Worm (Caenorhabditis elegans): ENCODE data around the gene msp-76.
A peak's percentile ranks its signal among the peaks of the same experiment; 100 is the strongest.

The msp-76 gene

ce11 chrIV:9683433-9683832 lies 5.4 kb upstream of the msp-76 start, which contains the start of the genes htas-1 and ZK1251.3:
Gene htas-1, minus strand, starts transcription at chrIV:9683533.
Gene ZK1251.3, plus strand, starts transcription at chrIV:9683658.
- TF ChIP-seq tbx-2 (tag; optimal IDR thresholded peaks at IDR 0.05) (no peak), pqm-1 (tag; optimal IDR thresholded peaks at IDR 0.05) (no peak), daf-12 (tag; optimal IDR thresholded peaks at IDR 0.05) (no peak), ceh-82 (tag; optimal IDR thresholded peaks at IDR 0.05) (no peak), unc-39 (tag; optimal IDR thresholded peaks at IDR 0.05) (no peak), nhr-12 (tag; optimal IDR thresholded peaks at IDR 0.05) (no peak), elt-3 (tag; optimal IDR thresholded peaks at IDR 0.05) (no peak), ceh-9 (tag; optimal IDR thresholded peaks at IDR 0.05) (no peak), eor-1 (tag; optimal IDR thresholded peaks at IDR 0.05) (no peak), ceh-28 (tag; optimal IDR thresholded peaks at IDR 0.05) (no peak), ceh-16 (tag; optimal IDR thresholded peaks at IDR 0.05) (no peak), mml-1 (tag; optimal IDR thresholded peaks at IDR 0.05) (no peak), nhr-23 (tag; optimal IDR thresholded peaks at IDR 0.05) (no peak)

ce11 chrIV:9690644-9691043 lies 1.8 kb downstream of the msp-76 start, which contains the start of gene sdz-36:
Gene sdz-36, plus strand, starts transcription at chrIV:9690944.
- TF ChIP-seq ztf-4 (tag; optimal IDR thresholded peaks at IDR 0.05) (no peak), ceh-16 (tag; optimal IDR thresholded peaks at IDR 0.05) (no peak), egl-27 (tag; optimal IDR thresholded peaks at IDR 0.05) (no peak), skn-1 (tag; optimal IDR thresholded peaks at IDR 0.05) (no peak), R02D3.7 (tag; optimal IDR thresholded peaks at IDR 0.05) (no peak), unc-39 (tag; optimal IDR thresholded peaks at IDR 0.05) (no peak), ceh-9 (tag; optimal IDR thresholded peaks at IDR 0.05) (no peak), pha-4 (tag; optimal IDR thresholded peaks at IDR 0.05) (no peak), jun-1 (tag; optimal IDR thresholded peaks at IDR 0.05) (no peak), nhr-12 (tag; optimal IDR thresholded peaks at IDR 0.05) (no peak), nhr-237 (tag; optimal IDR thresholded peaks at IDR 0.05) (no peak)

ce11 chrIV:9692874-9693273 lies 4.1 kb downstream of the msp-76 start, which contains the start of gene twk-9:
Gene twk-9, plus strand, starts transcription at chrIV:9693174.
- no peak for TF ChIP-seq fos-1 (tag; optimal IDR thresholded peaks at IDR 0.05)
- no peak for TF ChIP-seq ceh-9 (tag; optimal IDR thresholded peaks at IDR 0.05)
- TF ChIP-seq nhr-77 (tag; optimal IDR thresholded peaks at IDR 0.05): no peak
- no peak for TF ChIP-seq nhr-28 (tag; optimal IDR thresholded peaks at IDR 0.05)
- no peak for TF ChIP-seq pqm-1 (tag; optimal IDR thresholded peaks at IDR 0.05)
- TF ChIP-seq eor-1 (tag; optimal IDR thresholded peaks at IDR 0.05): no peak
- no peak for TF ChIP-seq fkh-10 (GFP tag; optimal IDR thresholded peaks at IDR 0.05)
- no peak for TF ChIP-seq ceh-82 (tag; optimal IDR thresholded peaks at IDR 0.05)
- TF ChIP-seq hmg-11 (tag; optimal IDR thresholded peaks at IDR 0.05): no peak
- no peak for TF ChIP-seq tbx-2 (tag; optimal IDR thresholded peaks at IDR 0.05)
- no peak for TF ChIP-seq nhr-25 (tag; optimal IDR thresholded peaks at IDR 0.05)
- no peak for TF ChIP-seq mdl-1 (tag; optimal IDR thresholded peaks at IDR 0.05)
- TF ChIP-seq ama-1 (optimal IDR thresholded peaks at IDR 0.05): no peak

ce11 chrIV:9696513-9696912 lies 7.7 kb downstream of the msp-76 start:
- TF ChIP-seq ama-1 (optimal IDR thresholded peaks at IDR 0.05) (no peak), hmg-11 (tag; optimal IDR thresholded peaks at IDR 0.05) (no peak), pqm-1 (tag; optimal IDR thresholded peaks at IDR 0.05) (no peak)

- TF ChIP-seq lin-15B (tag; optimal IDR thresholded peaks at IDR 0.05) (no peak), mdl-1 (tag; optimal IDR thresholded peaks at IDR 0.05) (no peak), daf-12 (tag; optimal IDR thresholded peaks at IDR 0.05) (no peak), nhr-28 (tag; optimal IDR thresholded peaks at IDR 0.05) (no peak)
Measured at ce11 chrIV:9697869-9698268, 9.1 kb downstream of the msp-76 start.

ce11 chrIV:9699062-9699461 lies 10.2 kb downstream of the msp-76 start:
- TF ChIP-seq pha-4 (tag; optimal IDR thresholded peaks at IDR 0.05) (peak; percentile 22), nhr-23 (tag; optimal IDR thresholded peaks at IDR 0.05) (no peak), sea-2 (GFP tag; optimal IDR thresholded peaks at IDR 0.05) (no peak)

- TF ChIP-seq lsy-12 (tag; optimal IDR thresholded peaks at IDR 0.05) (no peak), nhr-12 (tag; optimal IDR thresholded peaks at IDR 0.05) (no peak), egl-5 (tag; optimal IDR thresholded peaks at IDR 0.05) (peak; percentile 69), skn-1 (tag; optimal IDR thresholded peaks at IDR 0.05) (peak; percentile 80), nfya-1 (tag; optimal IDR thresholded peaks at IDR 0.05; ENCODE audit: insufficient read depth) (peak; percentile 78), elt-2 (tag; optimal IDR thresholded peaks at IDR 0.05) (peak; percentile 14), pha-4 (tag; optimal IDR thresholded peaks at IDR 0.05) (peak; percentile 58), lin-15B (tag; optimal IDR thresholded peaks at IDR 0.05) (peak; percentile 48), nhr-23 (tag; optimal IDR thresholded peaks at IDR 0.05) (peak; percentile 22), hmg-11 (tag; optimal IDR thresholded peaks at IDR 0.05) (peak; percentile 35)
Measured at ce11 chrIV:9706704-9707197, 17.9 kb downstream of the msp-76 start, which contains the start of the genes dcaf-1 and dph-3. Gene dcaf-1, minus strand, starts transcription at chrIV:9706723. Gene dph-3, plus strand, starts transcription at chrIV:9707147.

Measured in whole organism, L3 larva.